Fruit fly (Drosophila melanogaster): Measurements from ENCODE around the gene CG43336.

dm6 chr3R:15630918-15631317 lies 6.0 kb upstream of the CG43336 start:
- no peak for TF ChIP-seq psq (optimal IDR thresholded peaks at IDR 0.05)
- TF ChIP-seq Sin3A (optimal IDR thresholded peaks at IDR 0.05) = no peak
- TF ChIP-seq h (optimal IDR thresholded peaks at IDR 0.05) = no peak

Data from Kc167 (cell line).